Worm (Caenorhabditis elegans) whole organism, midembryonic: ENCODE data around the gene F59E12.8.

ENCODE experiments used
- T22C8.4 ChIP-seq: fragments of 200-800 bp; sonication (Bioruptor generic); IDR thresholded peaks from 2 replicates; pipeline ENCODE4 v1.3.6; 2022; ENCODE audit warnings: missing genetic modification characterization, missing compliant biosample characterization
- cog-1 ChIP-seq: sonication (generic microtip); optimal IDR thresholded peaks from 2 replicates; lab custom pipeline; 2016; ENCODE audit warnings: missing genetic modification characterization, missing compliant biosample characterization
- flt-1 ChIP-seq: fragments of 200-800 bp; sonication (Bioruptor generic); IDR thresholded peaks from 2 replicates; pipeline ENCODE4 v1.3.6; 2022; ENCODE audit warnings: missing genetic modification characterization, missing compliant biosample characterization
- klf-2 ChIP-seq: fragments of 200-800 bp; sonication (Bioruptor generic); conservative IDR thresholded peaks from 2 replicates; pipeline ENCODE4 v1.3.6; 2022; ENCODE audit warnings: missing genetic modification reagents, missing genetic modification characterization, missing compliant biosample characterization
- med-1 ChIP-seq: sonication (generic microtip); optimal IDR thresholded peaks from 2 replicates; lab custom pipeline; 2017; ENCODE audit warnings: missing genetic modification characterization, mild to moderate bottlenecking, missing compliant biosample characterization, antibody characterized with exemption, missing genetic modification reagents; ENCODE audit not compliant: insufficient read depth
- ref-1 ChIP-seq: fragments of 200-800 bp; sonication (Bioruptor generic); conservative IDR thresholded peaks from 2 replicates; pipeline ENCODE4 v1.3.6; 2022; ENCODE audit warnings: missing genetic modification reagents, missing genetic modification characterization, missing compliant biosample characterization
- tab-1 ChIP-seq: fragments of 200-800 bp; sonication (Bioruptor generic); IDR thresholded peaks from 2 replicates; pipeline ENCODE4 v1.3.6; 2022; ENCODE audit warnings: missing genetic modification characterization, missing compliant biosample characterization
- ztf-23 ChIP-seq: fragments of 200-800 bp; sonication (Bioruptor generic); IDR thresholded peaks from 2 replicates; pipeline ENCODE4 v1.3.6; 2022; ENCODE audit warnings: missing genetic modification reagents, missing genetic modification characterization, missing compliant biosample characterization
- ztf-29 ChIP-seq: fragments of 200-800 bp; sonication (Bioruptor generic); IDR thresholded peaks from 2 replicates; pipeline ENCODE4 v1.3.6; 2022; ENCODE audit warnings: missing genetic modification reagents, missing genetic modification characterization, missing compliant biosample characterization

Gene F59E12.8

ce11 chrII:5636826-5637225, at the start of gene F59E12.8:
Gene F59E12.8, minus strand, starts transcription at chrII:5636926.
- no peak for TF ChIP-seq med-1 (GFP tag; lab: Kevin White, UChicago)
- TF ChIP-seq cog-1 (tag; lab: Kevin White, UChicago) = no peak
- no peak for TF ChIP-seq klf-2 (GFP tag; lab: Robert Waterston, UW)
- no peak for TF ChIP-seq flt-1 (GFP tag; lab: Robert Waterston, UW)
- TF ChIP-seq tab-1 = no peak
- TF ChIP-seq T22C8.4 (GFP tag; lab: Robert Waterston, UW) = no peak
- no peak for TF ChIP-seq ztf-23 (GFP tag; lab: Robert Waterston, UW)
- TF ChIP-seq ref-1 = no peak
- TF ChIP-seq ztf-29 = no peak

ce11 chrII:5680703-5681102, 44.0 kb upstream of the F59E12.8 start, which contains the start of gene flp-27:
Gene flp-27, plus strand, starts transcription at chrII:5681003.
- TF ChIP-seq flt-1 (GFP tag; lab: Robert Waterston, UW) = no peak
- TF ChIP-seq T22C8.4 (GFP tag; lab: Robert Waterston, UW) = no peak
- TF ChIP-seq tab-1 = no peak
- TF ChIP-seq klf-2 (GFP tag; lab: Robert Waterston, UW) = no peak

ce11 chrII:5669580-5669979, 32.9 kb upstream of the F59E12.8 start, which contains the start of gene C25H3.17:
Gene C25H3.17, minus strand, starts transcription at chrII:5669680.
- TF ChIP-seq klf-2 (GFP tag; lab: Robert Waterston, UW) (no peak), ref-1 (no peak), flt-1 (GFP tag; lab: Robert Waterston, UW) (no peak), cog-1 (tag; lab: Kevin White, UChicago) (no peak), ztf-23 (GFP tag; lab: Robert Waterston, UW) (no peak), T22C8.4 (GFP tag; lab: Robert Waterston, UW) (no peak), tab-1 (no peak), ztf-29 (no peak), med-1 (GFP tag; lab: Kevin White, UChicago) (no peak)

- no peak for TF ChIP-seq cog-1 (tag; lab: Kevin White, UChicago)
- no peak for TF ChIP-seq ztf-23 (GFP tag; lab: Robert Waterston, UW)
- no peak for TF ChIP-seq ref-1
- TF ChIP-seq klf-2 (GFP tag; lab: Robert Waterston, UW) = no peak
- no peak for TF ChIP-seq T22C8.4 (GFP tag; lab: Robert Waterston, UW)
- TF ChIP-seq ztf-29 = no peak
- no peak for TF ChIP-seq flt-1 (GFP tag; lab: Robert Waterston, UW)
These were observed 32.1 kb upstream of the F59E12.8 start, which contains the start of gene C25H3.7 for ce11 chrII:5668830-5669229. Gene C25H3.7, minus strand, starts transcription at chrII:5668930.

ce11 chrII:5667540-5667939, 30.8 kb upstream of the F59E12.8 start:
- TF ChIP-seq T22C8.4 (GFP tag; lab: Robert Waterston, UW) (no peak), flt-1 (GFP tag; lab: Robert Waterston, UW) (peak; percentile 74; the same call in 1 of the 2 replicates)

ce11 chrII:5665991-5666390, 29.3 kb upstream of the F59E12.8 start, which contains the start of gene C25H3.16:
Gene C25H3.16, plus strand, starts transcription at chrII:5666291.
- no peak for TF ChIP-seq ztf-23 (GFP tag; lab: Robert Waterston, UW)
- TF ChIP-seq ref-1 = no peak
- no peak for TF ChIP-seq med-1 (GFP tag; lab: Kevin White, UChicago)
- TF ChIP-seq ztf-29 = no peak
- TF ChIP-seq flt-1 (GFP tag; lab: Robert Waterston, UW) = no peak
- TF ChIP-seq tab-1 = no peak
- TF ChIP-seq T22C8.4 (GFP tag; lab: Robert Waterston, UW) = no peak
- no peak for TF ChIP-seq klf-2 (GFP tag; lab: Robert Waterston, UW)
- no peak for TF ChIP-seq cog-1 (tag; lab: Kevin White, UChicago)

- TF ChIP-seq ztf-23 (GFP tag; lab: Robert Waterston, UW) (no peak), T22C8.4 (GFP tag; lab: Robert Waterston, UW) (no peak), flt-1 (GFP tag; lab: Robert Waterston, UW) (no peak), ztf-29 (no peak), cog-1 (tag; lab: Kevin White, UChicago) (no peak), ref-1 (no peak), klf-2 (GFP tag; lab: Robert Waterston, UW) (no peak)
These were observed 28.3 kb upstream of the F59E12.8 start, which contains the start of gene C25H3.15 for ce11 chrII:5665029-5665428. Gene C25H3.15, plus strand, starts transcription at chrII:5665329.

ce11 chrII:5663180-5663791, 26.6 kb upstream of the F59E12.8 start:
- TF ChIP-seq flt-1 (GFP tag; lab: Robert Waterston, UW) = no peak
- no peak for TF ChIP-seq cog-1 (tag; lab: Kevin White, UChicago)
- no peak for TF ChIP-seq ref-1
- TF ChIP-seq T22C8.4 (GFP tag; lab: Robert Waterston, UW) = no peak
- no peak for TF ChIP-seq med-1 (GFP tag; lab: Kevin White, UChicago)
- no peak for TF ChIP-seq tab-1
- no peak for TF ChIP-seq klf-2 (GFP tag; lab: Robert Waterston, UW)
- no peak for TF ChIP-seq ztf-23 (GFP tag; lab: Robert Waterston, UW)
- TF ChIP-seq ztf-29 = no peak

- TF ChIP-seq flt-1 (GFP tag; lab: Robert Waterston, UW) (peak; percentile 95), cog-1 (tag; lab: Kevin White, UChicago) (peak; percentile 75), klf-2 (GFP tag; lab: Robert Waterston, UW) (peak; percentile 73), tab-1 (peak; percentile 85), med-1 (GFP tag; lab: Kevin White, UChicago) (no peak), T22C8.4 (GFP tag; lab: Robert Waterston, UW) (peak; percentile 86), ref-1 (peak; percentile 66), ztf-29 (peak; percentile 95), ztf-23 (GFP tag; lab: Robert Waterston, UW) (peak; percentile 91)
These were observed 25.0 kb upstream of the F59E12.8 start for ce11 chrII:5661735-5662177.
